Fruit fly (Drosophila melanogaster) whole organism, embryonic: ENCODE results near the gene Ssu72.

Experiments
- Ada2b ChIP-seq: fragments of 200-800 bp; sonication (Bioruptor generic); IDR thresholded peaks from 2 replicates; pipeline ENCODE4 v1.3.6; 2022; ENCODE audit warnings: missing biosample characterization, missing genetic modification characterization
- Asciz ChIP-seq: fragments of 200-800 bp; sonication (Bioruptor generic); optimal IDR thresholded peaks from 2 replicates; lab custom pipeline; 2017; ENCODE audit warnings: missing biosample characterization, mild to moderate bottlenecking, missing genetic modification characterization, missing genetic modification reagents
- Atf6 ChIP-seq: fragments of 200-800 bp; sonication (Bioruptor generic); IDR thresholded peaks from 2 replicates; pipeline ENCODE4 v1.3.6; 2022; ENCODE audit warnings: missing biosample characterization, missing genetic modification characterization
- B-H2 ChIP-seq: fragments of 200-800 bp; sonication (Bioruptor generic); optimal IDR thresholded peaks from 2 replicates; lab custom pipeline; 2018; ENCODE audit warnings: missing biosample characterization, mild to moderate bottlenecking, missing genetic modification characterization
- Bgb ChIP-seq: fragments of 200-800 bp; sonication (Bioruptor generic); IDR thresholded peaks from 2 replicates; pipeline ENCODE4 v1.3.6; 2022; ENCODE audit warnings: missing biosample characterization, missing genetic modification characterization; ENCODE audit not compliant: partially characterized antibody
- CG10462 ChIP-seq: fragments of 200-800 bp; sonication (Bioruptor generic); optimal IDR thresholded peaks from 2 replicates; lab custom pipeline; 2016; ENCODE audit warnings: missing biosample characterization, missing genetic modification characterization
- CG10654 ChIP-seq: fragments of 200-800 bp; sonication (Bioruptor generic); optimal IDR thresholded peaks from 2 replicates; lab custom pipeline; 2016; ENCODE audit warnings: missing biosample characterization, missing genetic modification characterization
- CG11504 ChIP-seq: fragments of 200-800 bp; sonication (Bioruptor generic); optimal IDR thresholded peaks from 3 replicates; lab custom pipeline; 2019; ENCODE audit warnings: missing biosample characterization, mild to moderate bottlenecking, missing genetic modification characterization, moderate library complexity
- CG1233 ChIP-seq: fragments of 200-800 bp; sonication (Bioruptor generic); optimal IDR thresholded peaks from 4 replicates; lab custom pipeline; 2018; ENCODE audit warnings: missing biosample characterization, mild to moderate bottlenecking, missing genetic modification characterization
- CG12744 ChIP-seq: fragments of 200-800 bp; sonication (Bioruptor generic); optimal IDR thresholded peaks from 2 replicates; lab custom pipeline; 2016; ENCODE audit warnings: missing biosample characterization, missing genetic modification characterization
- CG14441 ChIP-seq: fragments of 200-800 bp; sonication (Bioruptor generic); IDR thresholded peaks from 2 replicates; pipeline ENCODE4 v1.3.6; 2022; ENCODE audit warnings: missing biosample characterization, missing genetic modification characterization
- CG15011 ChIP-seq: fragments of 200-800 bp; sonication (Bioruptor generic); optimal IDR thresholded peaks from 3 replicates; lab custom pipeline; 2018; ENCODE audit warnings: missing biosample characterization, mild to moderate bottlenecking, missing genetic modification characterization
- CG1603 ChIP-seq: fragments of 200-800 bp; sonication (Bioruptor generic); optimal IDR thresholded peaks from 2 replicates; lab custom pipeline; 2019; ENCODE audit warnings: missing biosample characterization, mild to moderate bottlenecking, missing genetic modification characterization, moderate library complexity
- CG17568 ChIP-seq: fragments of 200-800 bp; sonication (Bioruptor generic); optimal IDR thresholded peaks from 2 replicates; lab custom pipeline; 2018; ENCODE audit warnings: missing biosample characterization, mild to moderate bottlenecking, missing genetic modification characterization, moderate library complexity
- CG17802 ChIP-seq: fragments of 200-800 bp; sonication (Bioruptor generic); optimal IDR thresholded peaks from 2 replicates; lab custom pipeline; 2018; ENCODE audit warnings: missing biosample characterization, mild to moderate bottlenecking, missing genetic modification characterization, moderate library complexity
- CG18619 ChIP-seq: fragments of 200-800 bp; sonication (Bioruptor generic); optimal IDR thresholded peaks from 3 replicates; lab custom pipeline; 2017; ENCODE audit warnings: missing biosample characterization, mild to moderate bottlenecking, missing genetic modification characterization
- CG32772 ChIP-seq: fragments of 200-800 bp; sonication (Bioruptor generic); IDR thresholded peaks from 2 replicates; pipeline ENCODE4 v1.3.6; 2022; ENCODE audit warnings: missing biosample characterization, missing genetic modification characterization
- CG3847 ChIP-seq: fragments of 200-800 bp; sonication (Bioruptor generic); IDR thresholded peaks from 2 replicates; pipeline ENCODE4 v1.3.6; 2022; ENCODE audit warnings: missing biosample characterization, missing genetic modification characterization
- CG4854 ChIP-seq: fragments of 200-800 bp; sonication (Bioruptor generic); optimal IDR thresholded peaks from 2 replicates; lab custom pipeline; 2016; ENCODE audit warnings: missing biosample characterization, missing genetic modification characterization, inconsistent platforms
- CG5953 ChIP-seq: fragments of 200-800 bp; sonication (Bioruptor generic); IDR thresholded peaks from 2 replicates; pipeline ENCODE4 v1.3.6; 2022; ENCODE audit warnings: missing biosample characterization, missing genetic modification characterization
- CG6689 ChIP-seq: fragments of 200-800 bp; sonication (Bioruptor generic); IDR thresholded peaks from 2 replicates; pipeline ENCODE4 v1.3.6; 2022; ENCODE audit warnings: missing biosample characterization, missing genetic modification characterization
- CG7987 ChIP-seq: fragments of 200-800 bp; sonication (Bioruptor generic); optimal IDR thresholded peaks from 2 replicates; lab custom pipeline; 2018; ENCODE audit warnings: missing biosample characterization, mild to moderate bottlenecking, missing genetic modification characterization, moderate library complexity
- CG9437 ChIP-seq: fragments of 200-800 bp; sonication (Bioruptor generic); optimal IDR thresholded peaks from 2 replicates; lab custom pipeline; 2018; ENCODE audit warnings: missing biosample characterization, mild to moderate bottlenecking, missing genetic modification characterization
- CHES-1-like ChIP-seq: fragments of 200-800 bp; sonication (Bioruptor generic); optimal IDR thresholded peaks from 2 replicates; lab custom pipeline; 2016; ENCODE audit warnings: missing biosample characterization, missing genetic modification characterization
- H15 ChIP-seq: fragments of 200-800 bp; sonication (Bioruptor generic); IDR thresholded peaks from 3 replicates; pipeline ENCODE4 v1.3.6; 2022; ENCODE audit warnings: missing biosample characterization, missing genetic modification characterization
- H2.0 ChIP-seq: fragments of 200-800 bp; sonication (Bioruptor generic); IDR thresholded peaks from 2 replicates; pipeline ENCODE4 v1.3.6; 2022; ENCODE audit warnings: missing biosample characterization, missing genetic modification characterization
- HLH3B ChIP-seq: fragments of 200-800 bp; sonication (Bioruptor generic); IDR thresholded peaks from 2 replicates; pipeline ENCODE4 v1.3.6; 2022; ENCODE audit warnings: missing biosample characterization, missing genetic modification characterization
- Hand ChIP-seq: fragments of 200-800 bp; sonication (Bioruptor generic); optimal IDR thresholded peaks from 2 replicates; lab custom pipeline; 2017; ENCODE audit warnings: mild to moderate bottlenecking, missing biosample characterization, missing genetic modification reagents, missing genetic modification characterization
- Mrtf ChIP-seq: fragments of 200-800 bp; sonication (Bioruptor generic); IDR thresholded peaks from 3 replicates; pipeline ENCODE4 v1.3.6; 2022; ENCODE audit warnings: missing biosample characterization, missing genetic modification characterization
- Pdp1 ChIP-seq, 2 experiments: fragments of 200-800 bp; sonication (Bioruptor generic); optimal IDR thresholded peaks; 3 replicates each; lab custom pipeline; 2016; ENCODE audit warnings: missing biosample characterization in 2 of 2, missing genetic modification characterization in 2 of 2, mild to moderate bottlenecking in 1 of 2, moderate library complexity in 1 of 2
- Spps ChIP-seq: fragments of 200-800 bp; sonication (Bioruptor generic); optimal IDR thresholded peaks from 2 replicates; lab custom pipeline; 2018; ENCODE audit warnings: missing biosample characterization, mild to moderate bottlenecking, missing genetic modification characterization
- Tbp ChIP-seq: fragments of >200 bp; optimal IDR thresholded peaks from 2 replicates; lab custom pipeline; 2018; ENCODE audit warnings: missing biosample characterization, missing genetic modification characterization
- bowl ChIP-seq: fragments of 200-800 bp; sonication (Bioruptor generic); IDR thresholded peaks from 2 replicates; pipeline ENCODE4 v1.3.6; 2022; ENCODE audit warnings: missing biosample characterization, missing genetic modification characterization
- chinmo ChIP-seq: fragments of 200-800 bp; sonication (Bioruptor generic); IDR thresholded peaks from 4 replicates; pipeline ENCODE4 v1.3.6; 2022; ENCODE audit warnings: missing biosample characterization, missing genetic modification characterization; ENCODE audit not compliant: partially characterized antibody
- ci ChIP-seq: fragments of 200-800 bp; sonication (Bioruptor generic); IDR thresholded peaks from 3 replicates; pipeline ENCODE4 v1.3.6; 2022; ENCODE audit warnings: missing biosample characterization, missing genetic modification characterization
- dimm ChIP-seq: fragments of 200-800 bp; sonication (Bioruptor generic); IDR thresholded peaks from 2 replicates; pipeline ENCODE4 v1.3.6; 2022; ENCODE audit warnings: missing biosample characterization, missing genetic modification characterization
- dm ChIP-seq: fragments of 200-800 bp; sonication (Bioruptor generic); optimal IDR thresholded peaks from 3 replicates; lab custom pipeline; 2016; ENCODE audit warnings: missing biosample characterization, missing genetic modification characterization
- dmrt11E ChIP-seq: fragments of 200-800 bp; sonication (Bioruptor generic); optimal IDR thresholded peaks from 3 replicates; lab custom pipeline; 2018; ENCODE audit warnings: missing biosample characterization, mild to moderate bottlenecking, missing genetic modification characterization, moderate library complexity
- fd102C ChIP-seq: fragments of 200-800 bp; sonication (Bioruptor generic); optimal IDR thresholded peaks from 2 replicates; lab custom pipeline; 2018; ENCODE audit warnings: missing biosample characterization, mild to moderate bottlenecking, missing genetic modification characterization, moderate library complexity
- grn ChIP-seq: fragments of 200-800 bp; sonication (Bioruptor generic); optimal IDR thresholded peaks from 3 replicates; lab custom pipeline; 2017; ENCODE audit warnings: missing biosample characterization, missing genetic modification characterization
- klu ChIP-seq: fragments of 200-800 bp; sonication (Bioruptor generic); IDR thresholded peaks from 2 replicates; pipeline ENCODE4 v1.3.6; 2022; ENCODE audit warnings: missing biosample characterization, missing genetic modification characterization
- nerfin-2 ChIP-seq: fragments of 200-800 bp; sonication (Bioruptor generic); IDR thresholded peaks from 2 replicates; pipeline ENCODE4 v1.3.6; 2022; ENCODE audit warnings: missing biosample characterization, missing genetic modification characterization; ENCODE audit not compliant: partially characterized antibody
- pb ChIP-seq: fragments of 200-800 bp; sonication (Bioruptor generic); optimal IDR thresholded peaks from 3 replicates; lab custom pipeline; 2016; ENCODE audit warnings: missing biosample characterization, missing genetic modification characterization
- prd ChIP-seq, 3 experiments: fragments of >200 bp in 2 of 3; fragments of 200-800 bp in 1 of 3; sonication (Bioruptor generic) in 1 of 3; optimal IDR thresholded peaks in 2 of 3; IDR thresholded peaks in 1 of 3; 2 replicates in 2 of 3; 3 replicates in 1 of 3; pipeline versions ENCODE4 v1.3.6 to Lab custom; 2017 to 2022; ENCODE audit warnings: missing biosample characterization in 1 of 3, missing genetic modification characterization in 1 of 3
- row ChIP-seq: fragments of 200-800 bp; sonication (Bioruptor generic); IDR thresholded peaks from 3 replicates; pipeline ENCODE4 v1.3.6; 2022; ENCODE audit warnings: missing biosample characterization, missing genetic modification characterization
- tgo ChIP-seq: fragments of 200-800 bp; sonication (Bioruptor generic); IDR thresholded peaks from 3 replicates; pipeline ENCODE4 v1.3.6; 2022; ENCODE audit warnings: missing biosample characterization, missing genetic modification characterization
- tin ChIP-seq: fragments of 200-800 bp; sonication (Bioruptor generic); optimal IDR thresholded peaks from 3 replicates; lab custom pipeline; 2016; ENCODE audit warnings: missing biosample characterization, missing genetic modification characterization
- tio ChIP-seq: fragments of 200-800 bp; sonication (Bioruptor generic); optimal IDR thresholded peaks from 2 replicates; lab custom pipeline; 2017; ENCODE audit warnings: missing biosample characterization, missing genetic modification characterization, inconsistent platforms
- unc-4 ChIP-seq: fragments of 200-800 bp; sonication (Bioruptor generic); IDR thresholded peaks from 2 replicates; pipeline ENCODE4 v1.3.6; 2022; ENCODE audit warnings: missing biosample characterization, missing genetic modification characterization; ENCODE audit not compliant: partially characterized antibody
- wek ChIP-seq: fragments of 200-800 bp; sonication (Bioruptor generic); optimal IDR thresholded peaks from 3 replicates; lab custom pipeline; 2018; ENCODE audit warnings: missing biosample characterization, mild to moderate bottlenecking, missing genetic modification characterization, moderate library complexity
- zfh2 ChIP-seq: fragments of 200-800 bp; sonication (Bioruptor generic); optimal IDR thresholded peaks from 2 replicates; lab custom pipeline; 2016; ENCODE audit warnings: missing biosample characterization, missing genetic modification characterization

The Ssu72 gene

dm6 chrX:19668405-19668804 is 4.0 kb downstream of the Ssu72 start (continued):
- TF ChIP-seq Asciz (GFP tag; lab: Kevin White, UChicago) (peak; percentile 77), CG3847 (GFP tag; lab: Robert Waterston, UW) (peak; percentile 95), CG18619 (GFP tag; lab: Kevin White, UChicago) (peak; percentile 94), dmrt11E (tag; lab: Kevin White, UChicago) (peak; percentile 98), CG9437 (GFP tag; lab: Kevin White, UChicago) (peak; percentile 86), CG5953 (GFP tag; lab: Robert Waterston, UW) (peak; percentile 96), CG12744 (GFP tag; lab: Kevin White, UChicago) (peak; percentile 88), klu (GFP tag; lab: Robert Waterston, UW) (peak; percentile 86), fd102C (GFP tag; lab: Kevin White, UChicago) (peak; percentile 70), tin (peak; percentile 97), CHES-1-like (peak; percentile 98), row (peak; percentile 98), Ada2b (GFP tag; lab: Robert Waterston, UW) (peak; percentile 93), zfh2 (GFP tag; lab: Kevin White, UChicago) (peak; percentile 98), wek (GFP tag; lab: Kevin White, UChicago) (peak; percentile 90), chinmo (no peak), HLH3B (GFP tag; lab: Robert Waterston, UW) (peak; percentile 91), CG11504 (tag; lab: Kevin White, UChicago) (peak; percentile 95), CG1233 (GFP tag; lab: Kevin White, UChicago) (peak; percentile 91), CG4854 (peak; percentile 86), tgo (GFP tag; lab: Robert Waterston, UW) (peak; percentile 92), Mrtf (peak; percentile 95), nerfin-2 (GFP tag; lab: Robert Waterston, UW) (no peak), Atf6 (peak; percentile 94), dm (GFP tag; lab: Kevin White, UChicago) (peak; percentile 94), Bgb (GFP tag; lab: Robert Waterston, UW) (no peak), Pdp1 (GFP tag; optimal IDR thresholded peaks at IDR 0.05; lab: Kevin White, UChicago) (peak; percentile 96 to 98), CG6689 (peak; percentile 94), CG17568 (GFP tag; lab: Kevin White, UChicago) (no peak), CG10462 (peak; percentile 94), CG1603 (peak; percentile 97), pb (GFP tag; lab: Kevin White, UChicago) (peak; percentile 96), tio (peak; percentile 96), CG32772 (GFP tag; lab: Robert Waterston, UW) (peak; percentile 91), CG7987 (peak; percentile 86), grn (GFP tag; lab: Kevin White, UChicago) (peak; percentile 87), B-H2 (GFP tag; lab: Kevin White, UChicago) (peak; percentile 90), Hand (peak; percentile 88), Tbp (GFP tag; lab: Kevin White, UChicago) (no peak), CG10654 (GFP tag; lab: Kevin White, UChicago) (peak; percentile 88), unc-4 (GFP tag; lab: Robert Waterston, UW) (no peak), dimm (peak; percentile 93), prd (optimal IDR thresholded peaks at IDR 0.05; lab: Kevin White, UChicago) (no peak), prd (GFP tag; IDR thresholded peaks at IDR 0.05; lab: Robert Waterston, UW) (peak; percentile 95), ci (GFP tag; lab: Robert Waterston, UW) (peak; percentile 98), bowl (GFP tag; lab: Robert Waterston, UW) (peak; percentile 93), H15 (GFP tag; lab: Robert Waterston, UW) (peak; percentile 90), Spps (tag; lab: Kevin White, UChicago) (peak; percentile 94), H2.0 (GFP tag; lab: Robert Waterston, UW) (peak; percentile 97), CG17802 (tag; lab: Kevin White, UChicago) (peak; percentile 81), CG14441 (GFP tag; lab: Robert Waterston, UW) (peak; percentile 92), CG15011 (GFP tag; lab: Kevin White, UChicago) (peak; percentile 82)
